Worm (Caenorhabditis elegans): ENCODE measurements around the gene spas-1.
A peak's percentile ranks its signal among the peaks of the same experiment; 100 is the strongest.

Gene spas-1

DNA sequence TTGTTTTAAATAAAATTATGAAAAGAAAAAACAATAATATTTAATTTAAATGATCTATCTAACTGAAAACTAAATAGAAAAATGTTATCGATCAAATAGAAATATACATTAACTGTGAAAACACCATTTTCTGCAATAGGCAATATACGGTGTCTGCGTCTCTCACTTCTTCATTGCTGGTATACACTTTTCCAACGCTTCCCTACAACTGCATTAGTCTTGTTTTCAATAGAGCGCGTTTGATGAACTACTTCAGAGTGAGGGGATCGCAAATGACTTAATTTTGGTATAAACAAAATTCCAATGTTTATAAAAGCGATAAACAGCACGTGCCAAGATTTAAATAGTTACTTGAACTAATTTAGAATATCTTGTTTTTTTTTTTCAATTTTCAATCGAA lies 36.9 kb downstream of the spas-1 start:
- TF ChIP-seq isw-1 (GFP tag; IDR thresholded peaks at IDR 0.05) (no peak), nhr-237 (tag; optimal IDR thresholded peaks at IDR 0.05) (no peak), vab-15 (tag; optimal IDR thresholded peaks at IDR 0.05) (peak; percentile 9), Y116A8C.19 (tag; optimal IDR thresholded peaks at IDR 0.05; ENCODE audit: borderline replicate concordance) (no peak), C16A3.4 (tag; optimal IDR thresholded peaks at IDR 0.05) (peak; percentile 73), zip-4 (GFP tag; optimal IDR thresholded peaks at IDR 0.05) (no peak), aha-1 (tag; optimal IDR thresholded peaks at IDR 0.05) (no peak), ama-1 (optimal IDR thresholded peaks at IDR 0.05) (no peak), lin-15B (tag; optimal IDR thresholded peaks at IDR 0.05) (peak; percentile 68), pax-3 (tag; optimal IDR thresholded peaks at IDR 0.05) (no peak), lin-13 (GFP tag; optimal IDR thresholded peaks at IDR 0.05) (peak; percentile 44), aly-2 (tag; optimal IDR thresholded peaks at IDR 0.05) (no peak), unc-62 (GFP tag; optimal IDR thresholded peaks at IDR 0.05) (no peak), sup-37 (GFP tag; optimal IDR thresholded peaks at IDR 0.05) (no peak), unc-86 (tag; optimal IDR thresholded peaks at IDR 0.05) (no peak), lin-35 (GFP tag; optimal IDR thresholded peaks at IDR 0.05) (peak; percentile 66 to 84), pag-3 (tag; optimal IDR thresholded peaks at IDR 0.05; ENCODE audit: borderline replicate concordance, insufficient read depth) (no peak), snu-23 (GFP tag; optimal IDR thresholded peaks at IDR 0.05) (peak; percentile 73), efl-3 (GFP tag; optimal IDR thresholded peaks at IDR 0.05) (no peak), mep-1 (tag; optimal IDR thresholded peaks at IDR 0.05) (peak; percentile 91), nhr-28 (tag; optimal IDR thresholded peaks at IDR 0.05) (no peak), nhr-77 (tag; optimal IDR thresholded peaks at IDR 0.05) (no peak), blmp-1 (tag; optimal IDR thresholded peaks at IDR 0.05) (peak; percentile 70), hlh-17 (GFP tag; optimal IDR thresholded peaks at IDR 0.05; ENCODE audit: borderline replicate concordance) (no peak), ces-1 (GFP tag; optimal IDR thresholded peaks at IDR 0.05) (no peak), tlp-1 (tag; optimal IDR thresholded peaks at IDR 0.05) (no peak), egl-27 (tag; optimal IDR thresholded peaks at IDR 0.05) (no peak), dpl-1 (GFP tag; optimal IDR thresholded peaks at IDR 0.05) (peak; percentile 36 to 75 (median 41)), ztf-11 (tag; optimal IDR thresholded peaks at IDR 0.05) (no peak), nhr-84 (tag; optimal IDR thresholded peaks at IDR 0.05) (no peak), ceh-63 (GFP tag; optimal IDR thresholded peaks at IDR 0.05) (no peak), F16B12.6 (tag; optimal IDR thresholded peaks at IDR 0.05) (no peak), elt-2 (tag; optimal IDR thresholded peaks at IDR 0.05) (no peak), zag-1 (tag; optimal IDR thresholded peaks at IDR 0.05) (no peak), jun-1 (tag; optimal IDR thresholded peaks at IDR 0.05) (no peak), nhr-12 (tag; optimal IDR thresholded peaks at IDR 0.05) (no peak), skn-1 (tag; optimal IDR thresholded peaks at IDR 0.05) (peak; percentile 47), fkh-8 (tag; optimal IDR thresholded peaks at IDR 0.05) (no peak), hlh-4 (tag; optimal IDR thresholded peaks at IDR 0.05) (no peak), lin-39 (tag; optimal IDR thresholded peaks at IDR 0.05) (no peak), fos-1 (tag; optimal IDR thresholded peaks at IDR 0.05) (peak; percentile 4), rnt-1 (tag; optimal IDR thresholded peaks at IDR 0.05) (peak; percentile 36), sptf-1 (tag; optimal IDR thresholded peaks at IDR 0.05) (no peak), sox-4 (tag; optimal IDR thresholded peaks at IDR 0.05) (no peak), alr-1 (tag; optimal IDR thresholded peaks at IDR 0.05; ENCODE audit: borderline replicate concordance) (no peak), tbx-2 (tag; optimal IDR thresholded peaks at IDR 0.05) (peak; percentile 5), swsn-7 (tag; optimal IDR thresholded peaks at IDR 0.05) (peak; percentile 41), nhr-20 (tag; optimal IDR thresholded peaks at IDR 0.05) (peak; percentile 65), ceh-90 (tag; optimal IDR thresholded peaks at IDR 0.05) (no peak), nhr-90 (tag; optimal IDR thresholded peaks at IDR 0.05; ENCODE audit: poor library complexity) (no peak), elt-3 (tag; optimal IDR thresholded peaks at IDR 0.05) (peak in 1 of 6 experiments; percentile 48), unc-130 (tag; optimal IDR thresholded peaks at IDR 0.05) (no peak), snpc-4 (tag; optimal IDR thresholded peaks at IDR 0.05) (peak; percentile 63), mef-2 (tag; optimal IDR thresholded peaks at IDR 0.05) (no peak)

All from whole organism, L1 larva.